Worm (Caenorhabditis elegans) whole organism, L1 larva: ENCODE results near the gene nas-29.

Experiments
- C04F5.9 ChIP-seq: sonication (generic microtip); optimal IDR thresholded peaks from 2 replicates; lab custom pipeline; 2016; ENCODE audit warnings: missing genetic modification characterization, missing compliant biosample characterization
- C16A3.4 ChIP-seq: fragments of 150-350 bp; optimal IDR thresholded peaks from 2 replicates; lab custom pipeline; 2014; ENCODE audit warnings: missing biosample characterization, missing genetic modification characterization
- F16B12.6 ChIP-seq: fragments of 150-350 bp; optimal IDR thresholded peaks from 2 replicates; lab custom pipeline; 2014; ENCODE audit warnings: missing biosample characterization, missing genetic modification characterization
- Y116A8C.19 ChIP-seq: sonication (generic microtip); optimal IDR thresholded peaks from 2 replicates; lab custom pipeline; 2016; ENCODE audit warnings: missing compliant biosample characterization, missing genetic modification characterization, borderline replicate concordance
- aha-1 ChIP-seq: fragments of 150-350 bp; optimal IDR thresholded peaks from 2 replicates; lab custom pipeline; 2014; ENCODE audit warnings: missing biosample characterization, missing genetic modification characterization
- aly-2 ChIP-seq: fragments of 150-350 bp; optimal IDR thresholded peaks from 2 replicates; lab custom pipeline; 2014; ENCODE audit warnings: missing biosample characterization, missing genetic modification characterization
- ama-1 ChIP-seq: fragments of 150-350 bp; optimal IDR thresholded peaks from 2 replicates; lab custom pipeline; 2014
- blmp-1 ChIP-seq: fragments of 150-350 bp; optimal IDR thresholded peaks from 2 replicates; lab custom pipeline; 2014; ENCODE audit warnings: missing biosample characterization, missing genetic modification characterization
- ceh-90 ChIP-seq: sonication (generic microtip); optimal IDR thresholded peaks from 2 replicates; lab custom pipeline; 2016; ENCODE audit warnings: missing genetic modification characterization, missing compliant biosample characterization
- ces-1 ChIP-seq: fragments of 150-350 bp; optimal IDR thresholded peaks from 2 replicates; lab custom pipeline; 2014; ENCODE audit warnings: missing biosample characterization, missing genetic modification reagents, missing genetic modification characterization
- dpl-1 ChIP-seq, 3 experiments: fragments of 150-350 bp in 2 of 3; sonication (generic microtip) in 1 of 3; optimal IDR thresholded peaks; 2 replicates each; lab custom pipeline; 2014 to 2017; ENCODE audit warnings: missing biosample characterization in 3 of 3, missing genetic modification characterization in 3 of 3, missing genetic modification reagents in 3 of 3
- dsc-1 ChIP-seq: sonication (generic microtip); optimal IDR thresholded peaks from 2 replicates; lab custom pipeline; 2016; ENCODE audit warnings: mild to moderate bottlenecking, missing genetic modification characterization, missing compliant biosample characterization
- efl-3 ChIP-seq: fragments of 200-800 bp; sonication (Bioruptor generic); optimal IDR thresholded peaks from 2 replicates; lab custom pipeline; 2018; ENCODE audit warnings: mild to moderate bottlenecking, missing genetic modification characterization, missing compliant biosample characterization
- egl-13 ChIP-seq: sonication (generic microtip); optimal IDR thresholded peaks from 2 replicates; lab custom pipeline; 2016; ENCODE audit warnings: missing genotype, missing genetic modification reagents, missing genetic modification characterization, missing compliant biosample characterization
- egl-27 ChIP-seq, 2 experiments: fragments of 150-350 bp in 1 of 2; sonication (generic microtip); optimal IDR thresholded peaks; 3 replicates each; lab custom pipeline; 2017 to 2018; ENCODE audit warnings: missing biosample characterization in 2 of 2, missing genetic modification characterization in 2 of 2, missing genetic modification reagents in 2 of 2
- elt-2 ChIP-seq: sonication (generic microtip); optimal IDR thresholded peaks from 2 replicates; lab custom pipeline; 2016; ENCODE audit warnings: missing genetic modification characterization, mild to moderate bottlenecking, inconsistent platforms, missing compliant biosample characterization, missing genetic modification reagents
- elt-3 ChIP-seq, 6 experiments: fragments of 150-350 bp in 1 of 6; sonication (generic microtip); optimal IDR thresholded peaks; 2 replicates each; lab custom pipeline; 2017 to 2018; ENCODE audit warnings: missing biosample characterization in 6 of 6, missing genetic modification characterization in 6 of 6, inconsistent platforms in 1 of 6
- ets-5 ChIP-seq: fragments of 200-800 bp; sonication (Bioruptor generic); IDR thresholded peaks from 2 replicates; pipeline ENCODE4 v1.3.6; 2022; ENCODE audit warnings: missing genetic modification characterization, missing compliant biosample characterization
- fkh-10 ChIP-seq: sonication (generic microtip); optimal IDR thresholded peaks from 2 replicates; lab custom pipeline; 2017; ENCODE audit warnings: missing biosample characterization, missing genetic modification reagents, missing genetic modification characterization
- fkh-4 ChIP-seq: sonication (generic microtip); optimal IDR thresholded peaks from 2 replicates; lab custom pipeline; 2016; ENCODE audit warnings: missing compliant biosample characterization, missing genetic modification characterization, borderline replicate concordance
- fos-1 ChIP-seq: fragments of 150-350 bp; optimal IDR thresholded peaks from 2 replicates; lab custom pipeline; 2014; ENCODE audit warnings: missing biosample characterization, missing genetic modification characterization
- grh-1 ChIP-seq: fragments of 200-800 bp; sonication (Bioruptor generic); IDR thresholded peaks from 2 replicates; pipeline ENCODE4 v1.3.6; 2022; ENCODE audit warnings: missing genetic modification reagents, missing genetic modification characterization, missing compliant biosample characterization
- hlh-4 ChIP-seq: sonication (generic microtip); optimal IDR thresholded peaks from 2 replicates; lab custom pipeline; 2016; ENCODE audit warnings: mild to moderate bottlenecking, missing genetic modification characterization, missing compliant biosample characterization
- irx-1 ChIP-seq: sonication (generic microtip); optimal IDR thresholded peaks from 2 replicates; lab custom pipeline; 2016; ENCODE audit warnings: missing genetic modification characterization, missing compliant biosample characterization
- lin-13 ChIP-seq: fragments of 150-350 bp; optimal IDR thresholded peaks from 2 replicates; lab custom pipeline; 2014; ENCODE audit warnings: missing biosample characterization, missing genetic modification reagents, missing genetic modification characterization
- lin-14 ChIP-seq: fragments of 200-800 bp; sonication (Bioruptor generic); optimal IDR thresholded peaks from 2 replicates; lab custom pipeline; 2018; ENCODE audit warnings: mild to moderate bottlenecking, missing genetic modification characterization, moderate library complexity, missing compliant biosample characterization
- lin-15B ChIP-seq: fragments of 150-350 bp; sonication (generic microtip); optimal IDR thresholded peaks from 3 replicates; lab custom pipeline; 2014; ENCODE audit warnings: missing biosample characterization, missing genetic modification characterization
- lin-35 ChIP-seq, 2 experiments: fragments of 150-350 bp; optimal IDR thresholded peaks; 2 replicates each; lab custom pipeline; 2014; ENCODE audit warnings: missing biosample characterization in 2 of 2, missing genetic modification characterization in 2 of 2, missing genetic modification reagents in 2 of 2
- lin-39 ChIP-seq: fragments of 150-350 bp; optimal IDR thresholded peaks from 2 replicates; lab custom pipeline; 2014; ENCODE audit warnings: missing biosample characterization, missing genetic modification reagents, missing genetic modification characterization
- lir-3 ChIP-seq: sonication (generic microtip); optimal IDR thresholded peaks from 2 replicates; lab custom pipeline; 2016; ENCODE audit warnings: mild to moderate bottlenecking, missing genetic modification characterization, moderate library complexity, missing compliant biosample characterization; ENCODE audit not compliant: poor library complexity
- mdl-1 ChIP-seq, 2 experiments: fragments of 150-350 bp; optimal IDR thresholded peaks; 2 replicates each; lab custom pipeline; 2014 to 2017; ENCODE audit warnings: missing biosample characterization in 2 of 2, missing genetic modification characterization in 2 of 2, inconsistent platforms in 1 of 2
- mef-2 ChIP-seq: fragments of 150-350 bp; optimal IDR thresholded peaks from 2 replicates; lab custom pipeline; 2014; ENCODE audit warnings: missing biosample characterization, missing genetic modification characterization
- mep-1 ChIP-seq: fragments of 150-350 bp; optimal IDR thresholded peaks from 2 replicates; lab custom pipeline; 2014; ENCODE audit warnings: missing biosample characterization, missing genetic modification characterization
- nhr-12 ChIP-seq: sonication (generic microtip); optimal IDR thresholded peaks from 2 replicates; lab custom pipeline; 2017; ENCODE audit warnings: missing biosample characterization, missing genetic modification characterization
- nhr-19 ChIP-seq: fragments of 200-800 bp; sonication (Bioruptor generic); conservative IDR thresholded peaks from 2 replicates; pipeline ENCODE4 v1.3.6; 2022; ENCODE audit warnings: missing genetic modification characterization, missing compliant biosample characterization
- nhr-20 ChIP-seq: sonication (generic microtip); optimal IDR thresholded peaks from 2 replicates; lab custom pipeline; 2016; ENCODE audit warnings: mild to moderate bottlenecking, missing genetic modification characterization, missing compliant biosample characterization
- nhr-28 ChIP-seq: fragments of 150-350 bp; optimal IDR thresholded peaks from 2 replicates; lab custom pipeline; 2014; ENCODE audit warnings: missing biosample characterization, missing genetic modification characterization
- nhr-47 ChIP-seq: sonication (generic microtip); optimal IDR thresholded peaks from 2 replicates; lab custom pipeline; 2016; ENCODE audit warnings: mild to moderate bottlenecking, missing genetic modification characterization, moderate library complexity, missing compliant biosample characterization
- nhr-71 ChIP-seq: sonication (generic microtip); optimal IDR thresholded peaks from 2 replicates; lab custom pipeline; 2016; ENCODE audit warnings: mild to moderate bottlenecking, missing genetic modification characterization, moderate library complexity, missing compliant biosample characterization
- nhr-77 ChIP-seq: fragments of 150-350 bp; optimal IDR thresholded peaks from 2 replicates; lab custom pipeline; 2014; ENCODE audit warnings: missing biosample characterization, missing genetic modification characterization
- nhr-85 ChIP-seq: sonication (generic microtip); peaks from one replicate; lab custom pipeline; 2016; ENCODE audit warnings: missing genetic modification characterization, inconsistent platforms, missing compliant biosample characterization
- nhr-90 ChIP-seq: sonication (generic microtip); optimal IDR thresholded peaks from 2 replicates; lab custom pipeline; 2016; ENCODE audit warnings: mild to moderate bottlenecking, missing genetic modification characterization, missing compliant biosample characterization; ENCODE audit not compliant: poor library complexity
- pqm-1 ChIP-seq: sonication (generic microtip); optimal IDR thresholded peaks from 3 replicates; lab custom pipeline; 2017; ENCODE audit warnings: missing biosample characterization, missing genetic modification characterization
- sptf-1 ChIP-seq: fragments of 150-350 bp; optimal IDR thresholded peaks from 2 replicates; lab custom pipeline; 2014; ENCODE audit warnings: missing biosample characterization, missing genetic modification characterization
- swsn-7 ChIP-seq: sonication (generic microtip); optimal IDR thresholded peaks from 2 replicates; lab custom pipeline; 2016; ENCODE audit warnings: missing genetic modification characterization, missing compliant biosample characterization
- tbx-2 ChIP-seq: sonication (generic microtip); optimal IDR thresholded peaks from 2 replicates; lab custom pipeline; 2016; ENCODE audit warnings: missing genetic modification characterization, missing compliant biosample characterization
- unc-30 ChIP-seq: sonication (generic microtip); optimal IDR thresholded peaks from 2 replicates; lab custom pipeline; 2017; ENCODE audit warnings: missing biosample characterization, missing genetic modification characterization
- unc-62 ChIP-seq: fragments of 150-350 bp; optimal IDR thresholded peaks from 2 replicates; lab custom pipeline; 2014; ENCODE audit warnings: missing biosample characterization, missing genetic modification reagents, missing genetic modification characterization
- unc-86 ChIP-seq: sonication (generic microtip); optimal IDR thresholded peaks from 2 replicates; lab custom pipeline; 2016; ENCODE audit warnings: missing genetic modification characterization, missing compliant biosample characterization
- xbp-1 ChIP-seq: sonication (generic microtip); optimal IDR thresholded peaks from 2 replicates; lab custom pipeline; 2016; ENCODE audit warnings: missing genetic modification characterization, missing compliant biosample characterization
- ztf-11 ChIP-seq, 2 experiments: sonication (generic microtip); optimal IDR thresholded peaks; 2 replicates each; lab custom pipeline; 2016 to 2017; ENCODE audit warnings: missing genetic modification characterization in 2 of 2, missing biosample characterization in 1 of 2, missing compliant biosample characterization in 1 of 2
- ztf-4 ChIP-seq: fragments of 150-350 bp; optimal IDR thresholded peaks from 2 replicates; lab custom pipeline; 2014; ENCODE audit warnings: missing biosample characterization, missing genetic modification characterization

Gene nas-29

ce11 chrII:5183207-5183606, 41.4 kb upstream of the nas-29 start:
- no peak for TF ChIP-seq ceh-90 (tag; lab: Kevin White, UChicago)
- TF ChIP-seq fos-1 (tag; lab: Kevin White, UChicago), result no peak
- TF ChIP-seq blmp-1 (tag; lab: Kevin White, UChicago), result peak; percentile 19
- TF ChIP-seq unc-30, result no peak
- no peak for TF ChIP-seq fkh-10 (GFP tag; lab: Kevin White, UChicago)
- TF ChIP-seq hlh-4 (tag; lab: Kevin White, UChicago), result no peak
- no peak for TF ChIP-seq lin-13
- TF ChIP-seq nhr-20 (tag; lab: Kevin White, UChicago), result peak; percentile 9
- no peak for TF ChIP-seq egl-13 (tag; lab: Kevin White, UChicago)
- TF ChIP-seq nhr-85 (tag; lab: Kevin White, UChicago), result peak; percentile 52
- peak; percentile 16 for TF ChIP-seq ztf-4 (tag; lab: Kevin White, UChicago)
- no peak for TF ChIP-seq unc-62
- TF ChIP-seq nhr-47, result peak; percentile 22
- TF ChIP-seq C04F5.9, result no peak
- TF ChIP-seq dsc-1 (tag; lab: Kevin White, UChicago), result peak; percentile 63
- TF ChIP-seq aha-1 (tag; lab: Kevin White, UChicago), result no peak
- TF ChIP-seq swsn-7 (tag; lab: Kevin White, UChicago), result peak; percentile 3
- TF ChIP-seq pqm-1 (tag; lab: Kevin White, UChicago), result no peak
- peak; percentile 18 for TF ChIP-seq lin-14 (GFP tag; lab: Kevin White, UChicago)
- TF ChIP-seq ces-1 (GFP tag; lab: Kevin White, UChicago), result no peak
- peak; percentile 44 for TF ChIP-seq nhr-71 (tag; lab: Kevin White, UChicago)

ce11 chrII:5182451-5182850, 40.6 kb upstream of the nas-29 start:
- TF ChIP-seq efl-3 (GFP tag; lab: Kevin White, UChicago), result no peak
- peak in 1 of 2 experiments; percentile 80 for TF ChIP-seq mdl-1 (tag; optimal IDR thresholded peaks at IDR 0.05; lab: Kevin White, UChicago)
- TF ChIP-seq ets-5 (GFP tag; lab: Robert Waterston, UW), result no peak
- no peak for TF ChIP-seq egl-27 (tag; optimal IDR thresholded peaks at IDR 0.05; lab: Kevin White, UChicago)
- peak; percentile 45 for TF ChIP-seq nhr-90 (tag; lab: Kevin White, UChicago)
- no peak for TF ChIP-seq nhr-12 (tag; lab: Kevin White, UChicago)
- peak; percentile 69 for TF ChIP-seq xbp-1
- peak; percentile 77 for TF ChIP-seq mep-1 (tag; lab: Kevin White, UChicago)
- TF ChIP-seq lin-39 (tag; lab: Kevin White, UChicago), result no peak
- peak; percentile 97 for TF ChIP-seq elt-2 (tag; lab: Kevin White, UChicago)
- peak; percentile 9 for TF ChIP-seq irx-1 (tag; lab: Kevin White, UChicago)
- peak; percentile 58 to 76 for TF ChIP-seq lin-35 (GFP tag; optimal IDR thresholded peaks at IDR 0.05; lab: Kevin White, UChicago)
- no peak for TF ChIP-seq lin-15B
- TF ChIP-seq tbx-2 (tag; lab: Kevin White, UChicago), result peak; percentile 30
- TF ChIP-seq mef-2 (tag; lab: Kevin White, UChicago), result peak; percentile 2
- TF ChIP-seq lin-13, result peak; percentile 38
- TF ChIP-seq aly-2 (tag; lab: Kevin White, UChicago), result no peak
- TF ChIP-seq dsc-1 (tag; lab: Kevin White, UChicago), result peak; percentile 34
- TF ChIP-seq ztf-11 (tag; optimal IDR thresholded peaks at IDR 0.05; lab: Kevin White, UChicago), result no peak
- peak; percentile 83 for TF ChIP-seq nhr-71 (tag; lab: Kevin White, UChicago)
- no peak for TF ChIP-seq unc-86 (tag; lab: Kevin White, UChicago)
- TF ChIP-seq lir-3, result peak; percentile 53
- TF ChIP-seq elt-3 (tag; optimal IDR thresholded peaks at IDR 0.05; lab: Kevin White, UChicago), result peak in 2 of 6 experiments; percentile 6 to 20
- peak; percentile 48 for TF ChIP-seq ama-1
- TF ChIP-seq nhr-28 (tag; lab: Kevin White, UChicago), result no peak
- peak in 2 of 3 experiments; percentile 5 to 35 for TF ChIP-seq dpl-1 (GFP tag; optimal IDR thresholded peaks at IDR 0.05; lab: Kevin White, UChicago)
- TF ChIP-seq fkh-4 (tag; lab: Kevin White, UChicago), result no peak
- TF ChIP-seq C16A3.4 (tag; lab: Kevin White, UChicago), result peak; percentile 15
- TF ChIP-seq nhr-77 (tag; lab: Kevin White, UChicago), result no peak
- no peak for TF ChIP-seq fos-1 (tag; lab: Kevin White, UChicago)
- no peak for TF ChIP-seq sptf-1 (tag; lab: Kevin White, UChicago)
- peak; percentile 80 for TF ChIP-seq nhr-20 (tag; lab: Kevin White, UChicago)
- no peak for TF ChIP-seq aha-1 (tag; lab: Kevin White, UChicago)
- no peak for TF ChIP-seq grh-1 (GFP tag; lab: Robert Waterston, UW)
- peak; percentile 71 for TF ChIP-seq ztf-4 (tag; lab: Kevin White, UChicago)
- TF ChIP-seq Y116A8C.19 (tag; lab: Kevin White, UChicago), result no peak
- TF ChIP-seq F16B12.6, result no peak
- TF ChIP-seq nhr-19 (GFP tag; lab: Robert Waterston, UW), result peak; percentile 63
- TF ChIP-seq unc-62, result no peak
